Worm (Caenorhabditis elegans): ENCODE measurements around the gene jmjd-2.
A peak's percentile ranks its signal among the peaks of the same experiment; 100 is the strongest.

The jmjd-2 gene

DNA sequence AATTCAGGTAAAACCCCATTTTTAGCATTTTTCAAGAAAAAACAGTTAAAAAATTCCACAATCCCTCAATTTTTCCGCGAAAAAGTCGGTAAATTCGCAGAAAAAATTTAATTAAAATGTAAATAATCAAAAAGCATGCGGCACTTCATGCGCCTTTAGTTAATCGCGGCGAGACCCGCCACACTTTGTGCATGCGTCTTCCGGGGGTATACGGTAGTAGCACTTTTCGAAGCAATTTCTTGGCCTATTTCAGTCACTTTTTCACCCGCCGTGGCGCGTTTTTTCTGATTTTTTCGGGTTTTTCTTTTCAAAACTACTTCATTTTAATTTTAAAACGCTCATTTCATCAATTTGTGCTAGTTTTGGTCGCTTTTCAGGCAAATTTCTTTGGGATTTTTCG, 3.8 kb upstream of the jmjd-2 start (continued):
- no peak for TF ChIP-seq hlh-12 (tag; optimal IDR thresholded peaks at IDR 0.05)
- no peak for TF ChIP-seq Y56A3A.18 (GFP tag; IDR thresholded peaks at IDR 0.05)
- TF ChIP-seq F39B2.1 (GFP tag; IDR thresholded peaks at IDR 0.05) = no peak
- no peak for TF ChIP-seq K12H6.12 (tag; optimal IDR thresholded peaks at IDR 0.05)
- TF ChIP-seq zim-3 (tag; optimal IDR thresholded peaks at IDR 0.05) = no peak
- no peak for TF ChIP-seq Y67H2A.10 (GFP tag; conservative IDR thresholded peaks at IDR 0.05)
- no peak for TF ChIP-seq cebp-1 (GFP tag; IDR thresholded peaks at IDR 0.05)
- TF ChIP-seq cebp-1 (tag; optimal IDR thresholded peaks at IDR 0.05) = no peak
- peak; percentile 56; the same call in 1 of the 2 replicates for TF ChIP-seq attf-6 (GFP tag; IDR thresholded peaks at IDR 0.05)
- no peak for TF ChIP-seq lin-35 (GFP tag; optimal IDR thresholded peaks at IDR 0.05)
- TF ChIP-seq ceh-91 (GFP tag; IDR thresholded peaks at IDR 0.05) = peak; percentile 92
- no peak for TF ChIP-seq madf-10 (tag; optimal IDR thresholded peaks at IDR 0.05)
- TF ChIP-seq madf-3 (GFP tag; IDR thresholded peaks at IDR 0.05) = peak; percentile 65; the same call in 1 of the 2 replicates
- 0 out of 2 replicates have a peak, but pooled peaks have one; percentile 57 for TF ChIP-seq Y95B8A.8 (GFP tag; IDR thresholded peaks at IDR 0.05)
- TF ChIP-seq atf-7 (tag; optimal IDR thresholded peaks at IDR 0.05) = no peak
- TF ChIP-seq T26A5.8 (tag; optimal IDR thresholded peaks at IDR 0.05) = no peak
- no peak for TF ChIP-seq C06A6.2 (GFP tag; conservative IDR thresholded peaks at IDR 0.05)
- TF ChIP-seq snpc-4 (GFP tag; optimal IDR thresholded peaks at IDR 0.05) = no peak
- no peak for TF ChIP-seq snpc-4 (tag; optimal IDR thresholded peaks at IDR 0.05)
- no peak for TF ChIP-seq egl-44 (GFP tag; IDR thresholded peaks at IDR 0.05)
- peak; percentile 21 for TF ChIP-seq athp-1 (tag; optimal IDR thresholded peaks at IDR 0.05)
- 0 out of 2 replicates have a peak, but pooled peaks have one; percentile 33 for TF ChIP-seq lir-1 (GFP tag; conservative IDR thresholded peaks at IDR 0.05)
- TF ChIP-seq B0035.1 (tag; optimal IDR thresholded peaks at IDR 0.05) = no peak
- TF ChIP-seq hrde-1 (tag; optimal IDR thresholded peaks at IDR 0.05; ENCODE audit: borderline replicate concordance) = no peak
- TF ChIP-seq lag-1 (GFP tag; IDR thresholded peaks at IDR 0.05) = no peak
- TF ChIP-seq ztf-22 (GFP tag; optimal IDR thresholded peaks at IDR 0.05) = no peak
- TF ChIP-seq C17E4.6 (GFP tag; IDR thresholded peaks at IDR 0.05) = 0 out of 2 replicates have a peak, but pooled peaks have one; percentile 45
- TF ChIP-seq xnd-1 (tag; optimal IDR thresholded peaks at IDR 0.05) = peak; percentile 92
- no peak for TF ChIP-seq F57C9.4 (tag; optimal IDR thresholded peaks at IDR 0.05)
- TF ChIP-seq sdz-38 (tag; optimal IDR thresholded peaks at IDR 0.05) = no peak
- no peak for TF ChIP-seq lin-26 (GFP tag; IDR thresholded peaks at IDR 0.05)
- TF ChIP-seq snpc-3.4 (tag; optimal IDR thresholded peaks at IDR 0.05) = no peak
- peak; percentile 98 for TF ChIP-seq F33H1.4 (GFP tag; IDR thresholded peaks at IDR 0.05)
- peak; percentile 88 for TF ChIP-seq efl-1 (GFP tag; optimal IDR thresholded peaks at IDR 0.05)
- peak; percentile 46; the same call in 1 of the 2 replicates for TF ChIP-seq ekl-4 (GFP tag; IDR thresholded peaks at IDR 0.05)
- TF ChIP-seq dox-1 (GFP tag; IDR thresholded peaks at IDR 0.05) = peak; percentile 85
- no peak for TF ChIP-seq nfya-1 (tag; optimal IDR thresholded peaks at IDR 0.05; ENCODE audit: borderline replicate concordance, insufficient read depth)
- no peak for TF ChIP-seq lin-40 (tag; optimal IDR thresholded peaks at IDR 0.05)
- TF ChIP-seq somi-1 (GFP tag; optimal IDR thresholded peaks at IDR 0.05) = no peak
- 0 out of 2 replicates have a peak, but pooled peaks have one; percentile 33 for TF ChIP-seq ceh-100 (GFP tag; IDR thresholded peaks at IDR 0.05)
- no peak for TF ChIP-seq nhr-90 (tag; optimal IDR thresholded peaks at IDR 0.05)
- no peak for TF ChIP-seq attf-3 (GFP tag; conservative IDR thresholded peaks at IDR 0.05)
- TF ChIP-seq hmg-1.2 (GFP tag; IDR thresholded peaks at IDR 0.05) = peak; percentile 54
- peak; percentile 63 for TF ChIP-seq dpl-1 (GFP tag; optimal IDR thresholded peaks at IDR 0.05)
- no peak for TF ChIP-seq unc-130 (GFP tag; optimal IDR thresholded peaks at IDR 0.05)
- TF ChIP-seq F52B5.7 (tag; optimal IDR thresholded peaks at IDR 0.05) = no peak
- TF ChIP-seq ama-1 (optimal IDR thresholded peaks at IDR 0.05) = no peak
- no peak for TF ChIP-seq ama-1 (GFP tag; optimal IDR thresholded peaks at IDR 0.05)
- no peak for TF ChIP-seq tbx-9 (tag; optimal IDR thresholded peaks at IDR 0.05; ENCODE audit: borderline replicate concordance)
- TF ChIP-seq egl-18 (GFP tag; IDR thresholded peaks at IDR 0.05) = no peak

Data from whole organism, young adult.